Worm (Caenorhabditis elegans): Measurements from ENCODE around the gene F48E8.8.

- TF ChIP-seq blmp-1 (tag; optimal IDR thresholded peaks at IDR 0.05; ENCODE audit: insufficient read depth) (peak; percentile 68), lin-13 (GFP tag; optimal IDR thresholded peaks at IDR 0.05) (no peak), aly-2 (tag; optimal IDR thresholded peaks at IDR 0.05) (no peak), fos-1 (tag; optimal IDR thresholded peaks at IDR 0.05) (peak; percentile 9), nhr-12 (tag; optimal IDR thresholded peaks at IDR 0.05) (no peak), mab-5 (tag; optimal IDR thresholded peaks at IDR 0.05) (no peak), ama-1 (optimal IDR thresholded peaks at IDR 0.05) (no peak), nhr-25 (tag; optimal IDR thresholded peaks at IDR 0.05) (peak; percentile 7), ztf-11 (tag; optimal IDR thresholded peaks at IDR 0.05) (no peak), nhr-237 (tag; optimal IDR thresholded peaks at IDR 0.05) (no peak), snpc-4 (tag; optimal IDR thresholded peaks at IDR 0.05) (no peak), nhr-77 (tag; optimal IDR thresholded peaks at IDR 0.05) (no peak)
Observed at ce11 chrIII:5421406-5421805, 28.2 kb downstream of the F48E8.8 start.

All from whole organism, L2 larva.